Worm (Caenorhabditis elegans) whole organism, L3 larva: ENCODE results near the gene php-3.

Experiments
- ama-1 ChIP-seq: fragments of 150-350 bp; optimal IDR thresholded peaks from 2 replicates; lab custom pipeline; 2018
- elt-1 ChIP-seq: fragments of 150-350 bp; optimal IDR thresholded peaks from 2 replicates; lab custom pipeline; 2014; ENCODE audit warnings: missing biosample characterization, missing genetic modification characterization
- elt-2 ChIP-seq: sonication (generic microtip); optimal IDR thresholded peaks from 2 replicates; lab custom pipeline; 2016; ENCODE audit warnings: missing genetic modification reagents, mild to moderate bottlenecking, missing genetic modification characterization, missing compliant biosample characterization
- lin-15B ChIP-seq: fragments of 150-350 bp; optimal IDR thresholded peaks from 2 replicates; lab custom pipeline; 2014; ENCODE audit warnings: missing biosample characterization, missing genetic modification characterization
- nfya-1 ChIP-seq: sonication (generic microtip); optimal IDR thresholded peaks from 2 replicates; lab custom pipeline; 2017; ENCODE audit warnings: missing genetic modification characterization, mild to moderate bottlenecking, missing compliant biosample characterization, antibody characterized with exemption, moderate library complexity; ENCODE audit not compliant: insufficient read depth
- pha-4 ChIP-seq: fragments of 150-350 bp; optimal IDR thresholded peaks from 2 replicates; lab custom pipeline; 2014; ENCODE audit warnings: missing biosample characterization, missing genetic modification reagents, missing genetic modification characterization
- unc-62 ChIP-seq: fragments of 150-350 bp; sonication (generic microtip); optimal IDR thresholded peaks from 4 replicates; lab custom pipeline; 2014; ENCODE audit warnings: missing biosample characterization, missing genetic modification reagents, missing genetic modification characterization

DNA sequence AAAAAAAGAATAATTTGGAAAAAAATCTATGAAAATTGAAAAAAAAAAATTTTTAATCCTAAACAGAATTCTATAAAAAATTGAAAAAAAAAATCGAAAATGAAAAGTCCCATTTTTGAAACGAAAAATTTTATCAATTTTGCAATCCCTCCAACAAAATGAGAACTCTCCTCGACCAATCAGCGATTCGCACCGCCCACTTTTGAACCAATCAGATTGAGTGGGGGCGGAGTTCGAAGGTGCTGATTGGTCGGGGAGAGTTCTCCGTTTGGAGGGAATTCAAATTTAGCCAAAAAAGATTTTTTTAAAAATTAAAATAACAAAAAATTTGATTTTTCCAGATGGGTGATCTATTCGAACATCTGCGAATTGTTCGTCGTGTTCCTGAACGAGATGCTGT is 9.6 kb downstream of the php-3 start:
- no peak for TF ChIP-seq ama-1
- TF ChIP-seq pha-4 (tag; lab: Kevin White, UChicago): no peak
- TF ChIP-seq nfya-1: peak; percentile 72
- no peak for TF ChIP-seq unc-62
- TF ChIP-seq elt-1: no peak
- no peak for TF ChIP-seq lin-15B
- no peak for TF ChIP-seq elt-2 (tag; lab: Kevin White, UChicago)
